Fruit fly (Drosophila melanogaster): Measurements from ENCODE around the gene Vha68-2.

dm6 chr2L:13003659-13004058 is 29.5 kb downstream of the Vha68-2 start:
- TF ChIP-seq CG14655 (GFP tag; optimal IDR thresholded peaks at IDR 0.05) (no peak), CG4496 (GFP tag; IDR thresholded peaks at IDR 0.05) (no peak), CG8159 (tag; optimal IDR thresholded peaks at IDR 0.05) (no peak), CG8301 (tag; optimal IDR thresholded peaks at IDR 0.05) (no peak), CG15710 (tag; optimal IDR thresholded peaks at IDR 0.05) (no peak), Snoo (tag; optimal IDR thresholded peaks at IDR 0.05) (no peak), CG13204 (GFP tag; optimal IDR thresholded peaks at IDR 0.05) (no peak), EcR (GFP tag; optimal IDR thresholded peaks at IDR 0.05) (no peak), Ets98B (GFP tag; IDR thresholded peaks at IDR 0.05) (no peak), gl (tag; optimal IDR thresholded peaks at IDR 0.05) (no peak), CG32121 (GFP tag; IDR thresholded peaks at IDR 0.05) (no peak), CG9948 (tag; optimal IDR thresholded peaks at IDR 0.05) (no peak)
